Worm (Caenorhabditis elegans) whole organism, L3 larva: ENCODE measurements around the gene hlh-26.
"Not testable (repeated sequence)": the region's sequence is repeated elsewhere in the genome, so short reads cannot be mapped to it uniquely, and the experiment has no call there.

Source experiments
- R02D3.7 ChIP-seq: fragments of 150-350 bp; optimal IDR thresholded peaks from 2 replicates; lab custom pipeline; 2014; ENCODE audit warnings: missing biosample characterization, missing genetic modification characterization
- aly-2 ChIP-seq: fragments of 150-350 bp; optimal IDR thresholded peaks from 2 replicates; lab custom pipeline; 2014; ENCODE audit warnings: missing biosample characterization, missing genetic modification characterization
- ama-1 ChIP-seq: fragments of 150-350 bp; optimal IDR thresholded peaks from 2 replicates; lab custom pipeline; 2018
- ceh-82 ChIP-seq: fragments of 150-350 bp; optimal IDR thresholded peaks from 2 replicates; lab custom pipeline; 2014; ENCODE audit warnings: missing biosample characterization, missing genetic modification characterization
- ceh-9 ChIP-seq: sonication (generic microtip); optimal IDR thresholded peaks from 2 replicates; lab custom pipeline; 2018; ENCODE audit warnings: missing biosample characterization, missing genetic modification characterization
- daf-12 ChIP-seq: fragments of 150-350 bp; optimal IDR thresholded peaks from 2 replicates; lab custom pipeline; 2014; ENCODE audit warnings: missing biosample characterization, missing genetic modification reagents, missing genetic modification characterization
- egl-27 ChIP-seq: sonication (generic microtip); optimal IDR thresholded peaks from 4 replicates; lab custom pipeline; 2017; ENCODE audit warnings: missing biosample characterization, missing genetic modification reagents, missing genetic modification characterization
- egl-5 ChIP-seq: fragments of 150-350 bp; optimal IDR thresholded peaks from 2 replicates; lab custom pipeline; 2017; ENCODE audit warnings: missing biosample characterization, missing genetic modification reagents, missing genetic modification characterization, inconsistent platforms
- elt-1 ChIP-seq: fragments of 150-350 bp; optimal IDR thresholded peaks from 2 replicates; lab custom pipeline; 2014; ENCODE audit warnings: missing biosample characterization, missing genetic modification characterization
- elt-2 ChIP-seq: sonication (generic microtip); optimal IDR thresholded peaks from 2 replicates; lab custom pipeline; 2016; ENCODE audit warnings: missing genetic modification reagents, mild to moderate bottlenecking, missing genetic modification characterization, missing compliant biosample characterization
- eor-1 ChIP-seq, 2 experiments: fragments of 150-350 bp; optimal IDR thresholded peaks; 2 replicates each; lab custom pipeline; 2014 to 2018; ENCODE audit warnings: missing biosample characterization in 2 of 2, missing genetic modification characterization in 2 of 2
- fkh-10 ChIP-seq: sonication (generic microtip); optimal IDR thresholded peaks from 2 replicates; lab custom pipeline; 2017; ENCODE audit warnings: missing biosample characterization, missing genetic modification reagents, missing genetic modification characterization
- fkh-2 ChIP-seq: fragments of 150-350 bp; optimal IDR thresholded peaks from 2 replicates; lab custom pipeline; 2014; ENCODE audit warnings: missing biosample characterization, missing genetic modification reagents, missing genetic modification characterization
- fos-1 ChIP-seq: fragments of 150-350 bp; optimal IDR thresholded peaks from 2 replicates; lab custom pipeline; 2014; ENCODE audit warnings: missing biosample characterization, missing genetic modification characterization
- hmg-11 ChIP-seq: sonication (generic microtip); optimal IDR thresholded peaks from 2 replicates; lab custom pipeline; 2016; ENCODE audit warnings: missing genetic modification characterization, missing compliant biosample characterization
- jun-1 ChIP-seq: fragments of 150-350 bp; optimal IDR thresholded peaks from 2 replicates; lab custom pipeline; 2014; ENCODE audit warnings: missing biosample characterization, missing genetic modification reagents, missing genetic modification characterization
- lin-39 ChIP-seq: fragments of 150-350 bp; optimal IDR thresholded peaks from 2 replicates; lab custom pipeline; 2018; ENCODE audit warnings: missing biosample characterization, missing genetic modification reagents, missing genetic modification characterization
- lsy-12 ChIP-seq: sonication (generic microtip); optimal IDR thresholded peaks from 2 replicates; lab custom pipeline; 2016; ENCODE audit warnings: mild to moderate bottlenecking, missing genetic modification characterization, missing compliant biosample characterization
- mdl-1 ChIP-seq: fragments of 150-350 bp; optimal IDR thresholded peaks from 2 replicates; lab custom pipeline; 2014; ENCODE audit warnings: missing biosample characterization, missing genetic modification characterization
- mml-1 ChIP-seq: fragments of 150-350 bp; sonication (generic microtip); optimal IDR thresholded peaks from 3 replicates; lab custom pipeline; 2014; ENCODE audit warnings: missing biosample characterization, missing genetic modification characterization
- nhr-11 ChIP-seq: fragments of 150-350 bp; optimal IDR thresholded peaks from 2 replicates; lab custom pipeline; 2014; ENCODE audit warnings: missing biosample characterization, missing genetic modification characterization
- nhr-12 ChIP-seq: fragments of 150-350 bp; optimal IDR thresholded peaks from 2 replicates; lab custom pipeline; 2014; ENCODE audit warnings: missing biosample characterization, missing genetic modification characterization
- nhr-23 ChIP-seq: fragments of 150-350 bp; optimal IDR thresholded peaks from 2 replicates; lab custom pipeline; 2014; ENCODE audit warnings: missing biosample characterization, missing genetic modification reagents, missing genetic modification characterization
- nhr-237 ChIP-seq: fragments of 150-350 bp; optimal IDR thresholded peaks from 2 replicates; lab custom pipeline; 2014; ENCODE audit warnings: missing biosample characterization, missing genetic modification characterization
- nhr-25 ChIP-seq: sonication (generic microtip); optimal IDR thresholded peaks from 2 replicates; lab custom pipeline; 2017; ENCODE audit warnings: missing biosample characterization, missing genetic modification characterization
- nhr-28 ChIP-seq: fragments of 150-350 bp; optimal IDR thresholded peaks from 2 replicates; lab custom pipeline; 2014; ENCODE audit warnings: missing biosample characterization, missing genetic modification characterization
- nhr-43 ChIP-seq: sonication (generic microtip); optimal IDR thresholded peaks from 2 replicates; lab custom pipeline; 2016; ENCODE audit warnings: mild to moderate bottlenecking, missing genetic modification characterization, missing compliant biosample characterization; ENCODE audit not compliant: poor library complexity, severe bottlenecking
- nhr-76 ChIP-seq: fragments of 150-350 bp; sonication (generic microtip); optimal IDR thresholded peaks from 5 replicates; lab custom pipeline; 2014; ENCODE audit warnings: missing biosample characterization, missing genetic modification characterization
- pha-4 ChIP-seq: fragments of 150-350 bp; optimal IDR thresholded peaks from 2 replicates; lab custom pipeline; 2014; ENCODE audit warnings: missing biosample characterization, missing genetic modification reagents, missing genetic modification characterization
- pqm-1 ChIP-seq: fragments of 150-350 bp; optimal IDR thresholded peaks from 2 replicates; lab custom pipeline; 2017; ENCODE audit warnings: missing biosample characterization, missing genetic modification characterization, inconsistent platforms
- sea-2 ChIP-seq: fragments of 150-350 bp; sonication (generic microtip); optimal IDR thresholded peaks from 4 replicates; lab custom pipeline; 2014; ENCODE audit warnings: missing biosample characterization, missing genetic modification reagents, missing genetic modification characterization
- skn-1 ChIP-seq: fragments of 150-350 bp; optimal IDR thresholded peaks from 2 replicates; lab custom pipeline; 2014; ENCODE audit warnings: missing biosample characterization, missing genetic modification characterization
- snpc-4 ChIP-seq: fragments of 150-350 bp; optimal IDR thresholded peaks from 2 replicates; lab custom pipeline; 2014; ENCODE audit warnings: missing biosample characterization, missing genetic modification characterization
- unc-39 ChIP-seq: sonication (generic microtip); optimal IDR thresholded peaks from 4 replicates; lab custom pipeline; 2017; ENCODE audit warnings: missing biosample characterization, missing genetic modification characterization
- unc-62 ChIP-seq: fragments of 150-350 bp; sonication (generic microtip); optimal IDR thresholded peaks from 4 replicates; lab custom pipeline; 2014; ENCODE audit warnings: missing biosample characterization, missing genetic modification reagents, missing genetic modification characterization
- zag-1 ChIP-seq: fragments of 150-350 bp; optimal IDR thresholded peaks from 2 replicates; lab custom pipeline; 2014; ENCODE audit warnings: missing biosample characterization, missing genetic modification characterization
- ztf-11 ChIP-seq: fragments of 150-350 bp; optimal IDR thresholded peaks from 2 replicates; lab custom pipeline; 2014; ENCODE audit warnings: missing biosample characterization, missing genetic modification characterization

Gene hlh-26

DNA sequence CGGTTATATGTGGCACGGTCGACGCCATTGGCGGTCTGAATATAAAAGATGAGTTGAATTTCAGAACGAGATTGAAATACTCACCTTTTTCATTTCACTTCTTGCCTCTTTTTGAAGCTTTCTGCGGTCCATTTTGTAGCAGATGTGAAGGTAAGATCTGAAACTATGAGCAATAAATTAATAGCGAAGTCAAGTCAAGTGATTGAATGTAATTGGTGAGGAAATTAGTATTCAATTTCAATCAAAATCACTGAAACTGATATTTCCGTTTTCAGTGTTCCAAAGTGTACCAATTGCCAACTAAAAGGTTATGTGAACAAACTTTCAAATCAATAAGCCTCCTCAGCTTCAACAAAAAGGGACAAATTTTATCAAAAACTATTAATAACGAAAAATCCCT is 8.1 kb upstream of the hlh-26 start, which contains the start of gene C17C3.24:
Gene C17C3.24, minus strand, starts transcription at position 101 of the 400 bp plus-strand sequence.
- TF ChIP-seq jun-1 (tag; lab: Kevin White, UChicago) (no peak), zag-1 (no peak), unc-62 (GFP tag; lab: Kevin White, UChicago) (no peak), skn-1 (no peak), nhr-12 (no peak), ceh-82 (no peak), R02D3.7 (tag; lab: Kevin White, UChicago) (no peak), sea-2 (no peak), lin-39 (tag; lab: Kevin White, UChicago) (no peak), ztf-11 (tag; lab: Kevin White, UChicago) (no peak), ama-1 (no peak)
- TF ChIP-seq, all 47 proteins: peak for 0

DNA sequence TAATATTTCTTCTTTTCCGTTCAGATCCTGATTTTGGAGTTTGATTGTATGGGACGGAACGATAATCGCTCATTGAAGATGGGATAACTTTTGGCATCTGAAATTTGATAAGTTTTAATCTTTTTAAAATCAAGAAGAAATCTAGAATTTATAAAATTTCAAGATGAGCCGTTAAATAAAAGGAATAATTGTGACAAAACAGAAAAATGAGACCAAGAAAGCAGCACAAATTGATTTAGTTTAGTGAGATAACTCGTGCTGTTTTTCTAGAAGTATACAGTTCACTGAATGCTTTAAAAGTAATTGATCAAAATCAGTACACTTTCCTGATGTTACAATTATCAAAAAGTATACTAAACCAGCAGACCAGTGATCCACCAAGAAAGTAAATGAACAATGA is 6.6 kb upstream of the hlh-26 start, which contains the start of gene hlh-27:
Gene hlh-27, minus strand, starts transcription at position 101 of the 400 bp plus-strand sequence.
- not testable (repeated sequence) for TF ChIP-seq nhr-76 (tag; lab: Kevin White, UChicago); nhr-25 (tag; lab: Kevin White, UChicago); unc-62 (GFP tag; lab: Kevin White, UChicago)

DNA sequence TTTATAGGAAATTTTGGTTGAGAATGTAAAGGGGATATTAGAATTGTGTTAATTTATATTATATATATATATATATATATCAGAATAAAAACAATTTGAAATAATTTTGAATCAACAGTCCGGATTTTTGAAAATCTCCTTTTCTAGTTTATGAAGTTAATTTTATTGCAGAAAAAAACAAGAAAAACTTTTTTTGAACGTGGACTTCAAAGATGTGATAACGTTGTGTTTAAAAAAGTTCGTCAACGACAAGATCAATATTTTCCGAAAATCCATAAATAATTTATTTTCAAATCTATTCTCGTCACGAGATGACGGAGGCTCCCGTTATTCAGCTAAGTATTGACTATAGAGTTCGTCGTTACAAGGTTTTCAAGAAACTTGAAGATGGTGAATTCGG is 4.0 kb upstream of the hlh-26 start, which contains the start of gene C17C3.11:
Gene C17C3.11, plus strand, starts transcription at position 301 of the 400 bp plus-strand sequence.
- TF ChIP-seq zag-1 (no peak), egl-5 (tag; lab: Kevin White, UChicago) (no peak), unc-62 (GFP tag; lab: Kevin White, UChicago) (no peak), egl-27 (tag; lab: Kevin White, UChicago) (no peak), sea-2 (no peak), mdl-1 (tag; lab: Kevin White, UChicago) (no peak), ztf-11 (tag; lab: Kevin White, UChicago) (no peak), lsy-12 (tag; lab: Kevin White, UChicago) (no peak), fkh-2 (tag; lab: Kevin White, UChicago) (no peak), nhr-11 (no peak), daf-12 (tag; lab: Kevin White, UChicago) (no peak), hmg-11 (no peak), aly-2 (tag; lab: Kevin White, UChicago) (no peak), mml-1 (tag; lab: Kevin White, UChicago) (no peak), elt-1 (no peak), fkh-10 (GFP tag; lab: Kevin White, UChicago) (no peak)

DNA sequence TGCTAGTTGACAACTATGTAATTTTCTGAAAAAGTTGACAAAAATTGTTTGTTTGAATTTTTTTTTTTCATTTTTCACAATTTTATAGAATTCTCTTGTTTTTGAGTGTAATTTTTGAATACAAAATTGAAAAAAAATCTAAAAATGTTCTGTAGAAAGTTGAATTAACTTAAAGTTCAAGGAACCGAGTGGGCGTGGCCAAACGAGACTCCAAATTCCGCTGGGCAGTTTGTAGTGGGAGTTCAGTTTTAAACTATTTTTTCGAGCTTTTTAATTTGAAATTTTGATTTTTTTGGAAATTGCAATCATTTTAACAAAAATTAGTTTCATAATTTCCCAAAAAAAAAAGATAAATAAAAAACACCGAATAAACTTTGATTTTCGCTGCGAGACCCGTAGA is 3.5 kb upstream of the hlh-26 start:
- no peak for TF ChIP-seq elt-2 (tag; lab: Kevin White, UChicago)
- TF ChIP-seq nhr-43 (tag; lab: Kevin White, UChicago) = no peak
- TF ChIP-seq sea-2 = no peak
- TF ChIP-seq hmg-11 = no peak
- no peak for TF ChIP-seq pqm-1 (tag; lab: Kevin White, UChicago)
- TF ChIP-seq mdl-1 (tag; lab: Kevin White, UChicago) = no peak
- TF ChIP-seq unc-39 (tag; lab: Kevin White, UChicago) = no peak
- no peak for TF ChIP-seq snpc-4 (tag; lab: Kevin White, UChicago)
- no peak for TF ChIP-seq ceh-9 (tag; lab: Kevin White, UChicago)
- TF ChIP-seq fos-1 = no peak
- no peak for TF ChIP-seq eor-1 (tag; optimal IDR thresholded peaks at IDR 0.05; lab: Kevin White, UChicago)
- no peak for TF ChIP-seq pha-4 (tag; lab: Kevin White, UChicago)
- TF ChIP-seq unc-62 (GFP tag; lab: Kevin White, UChicago) = no peak
- no peak for TF ChIP-seq nhr-237 (tag; lab: Kevin White, UChicago)
- no peak for TF ChIP-seq nhr-23 (tag; lab: Kevin White, UChicago)
- no peak for TF ChIP-seq ceh-82
- TF ChIP-seq skn-1 = no peak

DNA sequence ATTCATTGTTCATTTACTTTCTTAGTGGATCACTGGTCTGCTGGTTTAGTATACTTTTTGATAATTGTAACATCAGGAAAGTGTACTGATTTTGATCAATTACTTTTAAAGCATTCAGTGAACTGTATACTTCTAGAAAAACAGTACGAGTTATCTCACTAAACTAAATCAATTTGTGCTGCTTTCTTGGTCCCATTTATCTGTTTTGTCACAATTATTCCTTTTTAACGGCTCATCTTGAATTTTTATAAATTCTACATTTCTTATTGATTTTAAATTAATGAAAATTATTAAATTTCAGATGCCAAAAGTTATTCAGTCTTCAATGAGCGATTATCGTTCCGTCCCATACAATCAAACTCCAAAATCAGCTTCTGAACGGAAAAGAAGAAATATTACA is 1.4 kb upstream of the hlh-26 start, which contains the start of gene hlh-25:
Gene hlh-25, plus strand, starts transcription at position 301 of the 400 bp plus-strand sequence.
- TF ChIP-seq nhr-28, pha-4, elt-2 (tag; lab: Kevin White, UChicago): not testable (repeated sequence)
